Fruit fly (Drosophila melanogaster) whole organism, wandering third instar larva: ENCODE measurements around the gene CG15385.
A peak's percentile ranks its signal among the peaks of the same experiment; 100 is the strongest.

Source experiments
- CrebA ChIP-seq: fragments of 200-800 bp; sonication (Bioruptor generic); optimal IDR thresholded peaks from 2 replicates; lab custom pipeline; 2016; ENCODE audit warnings: missing biosample characterization, mild to moderate bottlenecking, missing genetic modification characterization, borderline replicate concordance
- Dfd ChIP-seq: fragments of >200 bp; optimal IDR thresholded peaks from 2 replicates; lab custom pipeline; 2017; ENCODE audit warnings: missing biosample characterization, missing genetic modification characterization
- Dif ChIP-seq: fragments of 200-275, 200-300 bp; sonication (Bioruptor generic); optimal IDR thresholded peaks from 2 replicates; lab custom pipeline; 2018; ENCODE audit warnings: missing biosample characterization, missing genetic modification characterization; ENCODE audit not compliant: partially characterized antibody
- HLH106 ChIP-seq: fragments of 200-800 bp; optimal IDR thresholded peaks from 3 replicates; lab custom pipeline; 2019; ENCODE audit warnings: missing biosample characterization, mild to moderate bottlenecking, missing genetic modification characterization, moderate library complexity
- Hr78 ChIP-seq: fragments of >200 bp; optimal IDR thresholded peaks from 2 replicates; lab custom pipeline; 2017; ENCODE audit warnings: missing biosample characterization, missing genetic modification characterization
- Hr83 ChIP-seq: fragments of 200-300 bp; sonication (Bioruptor generic); optimal IDR thresholded peaks from 2 replicates; lab custom pipeline; 2016; ENCODE audit warnings: missing biosample characterization, mild to moderate bottlenecking, missing genetic modification characterization, moderate library complexity; ENCODE audit not compliant: poor library complexity, severe bottlenecking
- Jra ChIP-seq: sonication (Bioruptor generic); optimal IDR thresholded peaks from 2 replicates; lab custom pipeline; 2016; ENCODE audit warnings: missing biosample characterization, missing genetic modification characterization
- Mio ChIP-seq: sonication (Bioruptor generic); optimal IDR thresholded peaks from 2 replicates; lab custom pipeline; 2016; ENCODE audit warnings: missing biosample characterization, missing genetic modification characterization
- Myc ChIP-seq: fragments of >200 bp; optimal IDR thresholded peaks from 2 replicates; lab custom pipeline; 2017
- N ChIP-seq: fragments of >200 bp; optimal IDR thresholded peaks from 2 replicates; lab custom pipeline; 2018; ENCODE audit warnings: missing biosample characterization, missing external identifiers, missing genetic modification characterization
- OdsH ChIP-seq: fragments of 200-800 bp; sonication (Bioruptor generic); optimal IDR thresholded peaks from 2 replicates; lab custom pipeline; 2016; ENCODE audit warnings: missing biosample characterization, mild to moderate bottlenecking, missing genetic modification characterization
- Rel ChIP-seq, 2 experiments: fragments of 200-800 bp; sonication (Bioruptor generic) in 1 of 2; optimal IDR thresholded peaks; 2 replicates in 1 of 2; 3 replicates in 1 of 2; lab custom pipeline; 2016 to 2019; ENCODE audit warnings: mild to moderate bottlenecking in 2 of 2, missing biosample characterization in 2 of 2, missing genetic modification characterization in 2 of 2, moderate library complexity in 1 of 2
- Sp1 ChIP-seq: fragments of 200-800 bp; sonication (Bioruptor generic); optimal IDR thresholded peaks from 3 replicates; lab custom pipeline; 2019; ENCODE audit warnings: missing biosample characterization, mild to moderate bottlenecking, missing genetic modification characterization, moderate library complexity
- br ChIP-seq: fragments of 200-800 bp; sonication (Bioruptor generic); optimal IDR thresholded peaks from 2 replicates; lab custom pipeline; 2016; ENCODE audit warnings: missing biosample characterization, missing genetic modification characterization
- brk ChIP-seq: fragments of 200-800 bp; sonication (Bioruptor generic); optimal IDR thresholded peaks from 2 replicates; lab custom pipeline; 2016; ENCODE audit warnings: missing biosample characterization, mild to moderate bottlenecking, missing genetic modification characterization
- dmrt93B ChIP-seq: fragments of 200-800 bp; sonication (Bioruptor generic); optimal IDR thresholded peaks from 2 replicates; lab custom pipeline; 2018; ENCODE audit warnings: missing biosample characterization, mild to moderate bottlenecking, missing genetic modification characterization
- dsf ChIP-seq: sonication (Bioruptor generic); optimal IDR thresholded peaks from 2 replicates; lab custom pipeline; 2016; ENCODE audit warnings: missing biosample characterization, missing genetic modification characterization, borderline replicate concordance
- foxo ChIP-seq, 2 experiments: fragments of 200-800 bp; sonication (Bioruptor generic); optimal IDR thresholded peaks; 2 replicates in 1 of 2; 3 replicates in 1 of 2; lab custom pipeline; 2016 to 2017; ENCODE audit warnings: missing biosample characterization in 2 of 2, missing genetic modification characterization in 2 of 2
- fru ChIP-seq: fragments of 200-800 bp; sonication (Bioruptor generic); optimal IDR thresholded peaks from 3 replicates; lab custom pipeline; 2016; ENCODE audit warnings: missing biosample characterization, mild to moderate bottlenecking, missing genetic modification characterization
- h ChIP-seq: fragments of 200-800 bp; sonication (Bioruptor generic); optimal IDR thresholded peaks from 3 replicates; lab custom pipeline; 2016; ENCODE audit warnings: missing biosample characterization, mild to moderate bottlenecking, missing genetic modification characterization
- jim ChIP-seq: fragments of 175-275, 200-325 bp; sonication (Bioruptor generic); optimal IDR thresholded peaks from 2 replicates; lab custom pipeline; 2016; ENCODE audit warnings: missing biosample characterization, mild to moderate bottlenecking, missing genetic modification characterization
- psq ChIP-seq: fragments of 200-800 bp; sonication (Bioruptor generic); optimal IDR thresholded peaks from 3 replicates; lab custom pipeline; 2017; ENCODE audit warnings: missing biosample characterization, mild to moderate bottlenecking, missing genetic modification characterization, moderate library complexity
- rgr ChIP-seq: fragments of 200-800 bp; sonication (Bioruptor generic); optimal IDR thresholded peaks from 3 replicates; lab custom pipeline; 2016; ENCODE audit warnings: missing biosample characterization, mild to moderate bottlenecking, missing genetic modification characterization
- sv ChIP-seq: fragments of 200-800 bp; sonication (Bioruptor generic); optimal IDR thresholded peaks from 3 replicates; lab custom pipeline; 2016; ENCODE audit warnings: missing biosample characterization, missing genetic modification characterization

Gene CG15385

DNA sequence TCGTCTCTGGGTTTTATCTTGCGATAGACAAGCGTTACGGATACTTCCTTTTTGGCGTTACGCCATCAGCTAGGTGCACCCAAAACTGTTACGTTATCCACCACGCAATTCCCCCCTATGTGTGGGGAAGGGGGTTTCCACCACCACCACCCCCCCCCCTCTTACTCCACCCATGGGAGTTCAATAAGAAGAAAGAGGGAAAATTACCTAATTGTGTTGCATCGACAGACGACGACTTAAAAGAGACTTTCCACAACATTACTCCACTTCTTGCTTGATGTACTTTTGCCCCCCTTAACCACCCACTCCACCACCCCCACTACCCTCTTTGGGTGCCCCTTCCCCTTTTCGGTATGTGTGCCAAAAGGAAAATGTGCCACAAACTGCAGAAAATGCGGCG lies 39.2 kb downstream of the CG15385 start:
- TF ChIP-seq Hr78 = no peak
- peak; percentile 59 for TF ChIP-seq Dfd

- no peak for TF ChIP-seq jim (GFP tag; lab: Kevin White, UChicago)
These were observed 39.8 kb downstream of the CG15385 start for dm6 chr2L:2172460-2173121.

DNA sequence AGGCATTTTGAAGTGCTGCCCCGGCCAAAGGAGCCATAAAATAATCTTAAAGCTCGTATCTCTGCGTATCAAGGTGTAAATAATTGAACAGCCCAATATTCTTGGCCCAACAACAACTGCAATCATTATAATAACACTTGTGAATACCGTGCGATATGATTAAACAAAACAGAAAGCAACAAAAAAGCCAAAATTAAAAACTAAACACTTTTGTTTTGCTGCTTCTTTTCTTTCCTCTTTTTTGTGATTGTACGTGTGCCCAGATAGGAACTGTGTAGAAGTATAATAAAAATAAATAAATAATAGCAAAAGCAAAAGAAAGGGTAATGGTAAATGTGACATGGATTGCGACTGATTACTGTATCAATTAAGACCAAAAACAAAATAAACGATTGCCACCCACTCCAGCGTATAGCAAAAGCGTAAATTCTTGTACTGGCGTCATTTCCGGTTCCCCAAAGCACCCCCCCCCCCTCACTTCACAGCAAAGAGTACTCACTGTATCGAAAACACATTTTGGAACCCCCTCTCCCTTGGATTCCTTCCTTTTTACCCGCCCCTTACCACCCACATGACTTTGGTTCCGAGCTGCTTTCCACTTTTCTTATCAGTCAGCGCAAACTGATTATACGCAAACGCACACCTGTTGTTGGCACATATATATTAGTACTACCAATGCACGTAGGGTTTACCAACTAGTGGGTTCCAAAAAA lies 40.8 kb downstream of the CG15385 start:
- TF ChIP-seq OdsH (GFP tag; lab: Kevin White, UChicago) (peak; percentile 31), N (GFP tag; lab: Kevin White, UChicago) (no peak), h (GFP tag; lab: Kevin White, UChicago) (peak; percentile 54), brk (GFP tag; lab: Kevin White, UChicago) (peak; percentile 68), Rel (GFP tag; optimal IDR thresholded peaks at IDR 0.05; lab: Kevin White, UChicago) (no peak), Rel (tag; optimal IDR thresholded peaks at IDR 0.05; lab: Kevin White, UChicago) (peak; percentile 76), Sp1 (peak; percentile 52), br (GFP tag; lab: Kevin White, UChicago) (no peak), psq (GFP tag; lab: Kevin White, UChicago) (peak; percentile 69), CrebA (GFP tag; lab: Kevin White, UChicago) (peak; percentile 60), Myc (lab: Kevin White, UChicago) (no peak), Mio (GFP tag; lab: Kevin White, UChicago) (no peak), foxo (GFP tag; optimal IDR thresholded peaks at IDR 0.05; lab: Kevin White, UChicago) (peak in 1 of 2 experiments; percentile 11), dsf (GFP tag; lab: Kevin White, UChicago) (no peak), rgr (GFP tag; lab: Kevin White, UChicago) (no peak), dmrt93B (GFP tag; lab: Kevin White, UChicago) (no peak), HLH106 (tag; lab: Kevin White, UChicago) (peak; percentile 25)
- TF ChIP-seq, all 38 proteins: peak for 9

dm6 chr2L:2168894-2169456 lies 43.4 kb downstream of the CG15385 start:
- no peak for TF ChIP-seq Dif (GFP tag; lab: Kevin White, UChicago)
- no peak for TF ChIP-seq Hr78
- no peak for TF ChIP-seq Jra (GFP tag; lab: Kevin White, UChicago)
- TF ChIP-seq Sp1 = no peak
- no peak for TF ChIP-seq jim (GFP tag; lab: Kevin White, UChicago)
- no peak for TF ChIP-seq fru
- TF ChIP-seq Hr83 (GFP tag; lab: Kevin White, UChicago) = no peak
- no peak for TF ChIP-seq h (GFP tag; lab: Kevin White, UChicago)
- TF ChIP-seq br (GFP tag; lab: Kevin White, UChicago) = no peak
- TF ChIP-seq sv (GFP tag; lab: Kevin White, UChicago) = no peak
- no peak for TF ChIP-seq Rel (GFP tag; optimal IDR thresholded peaks at IDR 0.05; lab: Kevin White, UChicago)
- no peak for TF ChIP-seq Rel (tag; optimal IDR thresholded peaks at IDR 0.05; lab: Kevin White, UChicago)

- TF ChIP-seq sv (GFP tag; lab: Kevin White, UChicago) = no peak
- TF ChIP-seq Hr83 (GFP tag; lab: Kevin White, UChicago) = peak; percentile 29
- no peak for TF ChIP-seq Rel (GFP tag; optimal IDR thresholded peaks at IDR 0.05; lab: Kevin White, UChicago)
- TF ChIP-seq Rel (tag; optimal IDR thresholded peaks at IDR 0.05; lab: Kevin White, UChicago) = peak; percentile 4
- TF ChIP-seq h (GFP tag; lab: Kevin White, UChicago) = peak; percentile 26
- TF ChIP-seq br (GFP tag; lab: Kevin White, UChicago) = peak; percentile 34
These were observed 44.0 kb downstream of the CG15385 start for dm6 chr2L:2168184-2168893.
